1 worm cellular context compared by ENCODE assay signal in the genomic region with DNA sequence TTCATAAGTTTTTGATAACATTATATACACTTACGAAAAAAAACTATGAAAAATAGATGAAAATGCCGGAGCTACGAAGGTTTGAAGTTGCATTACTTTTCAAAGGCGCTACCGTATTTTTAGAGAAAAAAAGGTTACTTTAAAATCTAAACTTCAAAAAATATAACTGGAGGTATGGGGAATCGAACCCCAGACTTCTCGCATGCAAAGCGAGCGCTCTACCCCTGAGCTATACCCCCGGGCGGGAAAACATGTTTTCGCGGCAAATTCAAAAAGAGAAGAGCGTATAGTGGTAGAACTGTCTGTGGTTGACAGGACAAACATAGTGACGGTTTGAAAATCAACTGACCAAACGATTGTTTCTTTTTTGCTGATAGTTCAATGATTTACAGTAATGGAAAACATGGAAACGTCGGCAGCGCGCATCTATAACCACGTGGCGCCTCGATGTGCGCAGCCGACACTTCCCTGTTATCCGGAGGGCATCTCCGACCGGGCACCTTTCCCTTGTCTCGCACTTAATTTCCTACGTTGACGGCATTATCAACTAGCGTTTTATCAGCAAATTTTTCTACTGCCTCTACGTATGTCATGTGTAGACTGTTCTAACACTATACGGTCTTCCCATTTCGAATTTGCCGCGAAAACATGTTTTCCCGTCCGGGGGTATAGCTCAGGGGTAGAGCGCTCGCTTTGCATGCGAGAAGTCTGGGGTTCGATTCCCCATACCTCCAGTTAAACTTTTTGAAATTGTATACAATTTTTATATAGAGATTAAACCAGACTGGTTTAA.
TF ChIP-seq lines count a peak whose summit lies in the region.

No protein-coding gene starts in this region.

TF ChIP-seq in whole organism, L4 larva, 104 proteins besides CTCF, POLR2A, EP300 and RAD21 (continued from another document):
- TF ChIP-seq nhr-42 (GFP tag; IDR thresholded peaks at IDR 0.05; lab: Robert Waterston, UW): 0 out of 2 replicates have a peak, but pooled peaks have one; percentile 34
- TF ChIP-seq mdt-29 (GFP tag; IDR thresholded peaks at IDR 0.05; lab: Robert Waterston, UW): peak; percentile 8; the same call in 1 of the 2 replicates
- no peak for TF ChIP-seq nhr-11 (tag; optimal IDR thresholded peaks at IDR 0.05; lab: Kevin White, UChicago)
- no peak for TF ChIP-seq snpc-4 (tag; optimal IDR thresholded peaks at IDR 0.05; lab: Kevin White, UChicago)
- TF ChIP-seq Y105C5A.15 (GFP tag; IDR thresholded peaks at IDR 0.05; lab: Robert Waterston, UW): peak; percentile 84; the same call in 1 of the 2 replicates
- no peak for TF ChIP-seq lin-13 (GFP tag; optimal IDR thresholded peaks at IDR 0.05; lab: Kevin White, UChicago)
- TF ChIP-seq unc-62 (GFP tag; optimal IDR thresholded peaks at IDR 0.05 in 1 of 2; lab: Kevin White, UChicago): peak in 1 of 2 experiments; percentile 90
- TF ChIP-seq unc-62 (tag; optimal IDR thresholded peaks at IDR 0.05; lab: Kevin White, UChicago): no peak
- TF ChIP-seq mes-2 (tag; optimal IDR thresholded peaks at IDR 0.05; lab: Kevin White, UChicago; ENCODE audit: poor library complexity, severe bottlenecking): peak; percentile 15
- TF ChIP-seq ztf-11 (tag; optimal IDR thresholded peaks at IDR 0.05; lab: Kevin White, UChicago): no peak
- TF ChIP-seq ceh-28 (tag; optimal IDR thresholded peaks at IDR 0.05; lab: Kevin White, UChicago): no peak
- TF ChIP-seq ctbp-1 (GFP tag; IDR thresholded peaks at IDR 0.05; lab: Robert Waterston, UW): no peak
- no peak for TF ChIP-seq spr-1 (tag; optimal IDR thresholded peaks at IDR 0.05; lab: Kevin White, UChicago)
- no peak for TF ChIP-seq F10B5.3 (tag; optimal IDR thresholded peaks at IDR 0.05; lab: Kevin White, UChicago)
- no peak for TF ChIP-seq daf-8 (GFP tag; IDR thresholded peaks at IDR 0.05; lab: Robert Waterston, UW)
- TF ChIP-seq mep-1 (tag; optimal IDR thresholded peaks at IDR 0.05; lab: Kevin White, UChicago): no peak
- TF ChIP-seq mxl-2 (GFP tag; conservative IDR thresholded peaks at IDR 0.05; lab: Robert Waterston, UW): 0 out of 2 replicates have a peak, but pooled peaks have one; percentile 35
- TF ChIP-seq nhr-28 (tag; optimal IDR thresholded peaks at IDR 0.05; lab: Kevin White, UChicago): peak; percentile 10
- no peak for TF ChIP-seq dmd-9 (GFP tag; IDR thresholded peaks at IDR 0.05; lab: Robert Waterston, UW)
- TF ChIP-seq lin-29 (GFP tag; IDR thresholded peaks at IDR 0.05; lab: Robert Waterston, UW): no peak
- peak; percentile 65; the same call in 1 of the 2 replicates for TF ChIP-seq pha-4 (GFP tag; IDR thresholded peaks at IDR 0.05; lab: Robert Waterston, UW)
- no peak for TF ChIP-seq pha-4 (tag; optimal IDR thresholded peaks at IDR 0.05; lab: Kevin White, UChicago)
- TF ChIP-seq zip-11 (GFP tag; IDR thresholded peaks at IDR 0.05; lab: Robert Waterston, UW): no peak
- TF ChIP-seq madf-9 (GFP tag; conservative IDR thresholded peaks at IDR 0.05; lab: Robert Waterston, UW): peak; percentile 62; the same call in 1 of the 2 replicates
- TF ChIP-seq aha-1 (tag; lab: Kevin White, UChicago): no peak
- peak; percentile 48; the same call in 1 of the 2 replicates for TF ChIP-seq tra-1 (GFP tag; IDR thresholded peaks at IDR 0.05; lab: Robert Waterston, UW)
- 0 out of 2 replicates have a peak, but pooled peaks have one; percentile 17 for TF ChIP-seq D1046.2 (GFP tag; IDR thresholded peaks at IDR 0.05; lab: Robert Waterston, UW)
